Fruit fly (Drosophila melanogaster) whole organism, larva: Measurements from ENCODE around the gene vn.
A peak's percentile ranks its signal among the peaks of the same experiment; 100 is the strongest.

Source experiments
- noc ChIP-seq: fragments of 200-800 bp; sonication (Bioruptor generic); optimal IDR thresholded peaks from 3 replicates; lab custom pipeline; 2019; ENCODE audit warnings: missing biosample characterization, mild to moderate bottlenecking, missing genetic modification characterization, moderate library complexity

The vn gene

dm6 chr3L:5828275-5828674 is 17.2 kb downstream of the vn start:
- TF ChIP-seq noc (tag; lab: Kevin White, UChicago) = no peak

dm6 chr3L:5825483-5825882 is 20.0 kb downstream of the vn start:
- no peak for TF ChIP-seq noc (tag; lab: Kevin White, UChicago)

- TF ChIP-seq noc (tag; lab: Kevin White, UChicago) = peak; percentile 46
Observed at dm6 chr3L:5823763-5824445, 21.6 kb downstream of the vn start.

dm6 chr3L:5821506-5821905 is 24.0 kb downstream of the vn start:
- no peak for TF ChIP-seq noc (tag; lab: Kevin White, UChicago)

dm6 chr3L:5820793-5821192 is 24.7 kb downstream of the vn start:
- TF ChIP-seq noc (tag; lab: Kevin White, UChicago) = no peak

dm6 chr3L:5820039-5820438 is 25.4 kb downstream of the vn start:
- TF ChIP-seq noc (tag; lab: Kevin White, UChicago) = no peak

dm6 chr3L:5819310-5819709 is 26.2 kb downstream of the vn start:
- peak; percentile 40 for TF ChIP-seq noc (tag; lab: Kevin White, UChicago)

dm6 chr3L:5817177-5817576 is 28.3 kb downstream of the vn start:
- TF ChIP-seq noc (tag; lab: Kevin White, UChicago) = no peak

dm6 chr3L:5813016-5813415 is 32.4 kb downstream of the vn start, which contains the start of gene mad2:
Gene mad2 (minus strand): TSS chr3L:5813093.
- no peak for TF ChIP-seq noc (tag; lab: Kevin White, UChicago)

- peak; percentile 42 for TF ChIP-seq noc (tag; lab: Kevin White, UChicago)
Observed at dm6 chr3L:5810633-5811341, 34.7 kb downstream of the vn start, which contains the start of the genes S6k and kri. Gene S6k (minus strand): TSS chr3L:5810931. Gene kri (plus strand): TSS chr3L:5810973.

- TF ChIP-seq noc (tag; lab: Kevin White, UChicago) = peak; percentile 35
Observed at dm6 chr3L:5809642-5810279, 35.7 kb downstream of the vn start.

dm6 chr3L:5809201-5809584 is 36.3 kb downstream of the vn start:
- TF ChIP-seq noc (tag; lab: Kevin White, UChicago) = no peak

dm6 chr3L:5808540-5809200 is 36.8 kb downstream of the vn start:
- peak; percentile 57 for TF ChIP-seq noc (tag; lab: Kevin White, UChicago)

dm6 chr3L:5808101-5808433 is 37.4 kb downstream of the vn start:
- peak; percentile 52 for TF ChIP-seq noc (tag; lab: Kevin White, UChicago)

dm6 chr3L:5807370-5808100 is 37.9 kb downstream of the vn start:
- TF ChIP-seq noc (tag; lab: Kevin White, UChicago) = no peak
